Fruit fly (Drosophila melanogaster) whole organism, embryonic: Measurements from ENCODE around the gene CG15923.

Experiments used
- Ada2b ChIP-seq: fragments of 200-800 bp; sonication (Bioruptor generic); IDR thresholded peaks from 2 replicates; pipeline ENCODE4 v1.3.6; 2022; ENCODE audit warnings: missing biosample characterization, missing genetic modification characterization
- B-H2 ChIP-seq: fragments of 200-800 bp; sonication (Bioruptor generic); optimal IDR thresholded peaks from 2 replicates; lab custom pipeline; 2018; ENCODE audit warnings: missing biosample characterization, mild to moderate bottlenecking, missing genetic modification characterization
- BEAF-32 ChIP-seq: fragments of 200-800 bp; sonication (Bioruptor generic); optimal IDR thresholded peaks from 3 replicates; lab custom pipeline; 2017; ENCODE audit warnings: missing biosample characterization, missing genetic modification characterization, mild to moderate bottlenecking, moderate library complexity, missing genetic modification reagents
- CG10274 ChIP-seq: fragments of 200-800 bp; sonication (Bioruptor generic); optimal IDR thresholded peaks from 3 replicates; lab custom pipeline; 2017; ENCODE audit warnings: missing biosample characterization, mild to moderate bottlenecking, missing genetic modification characterization
- CG10431 ChIP-seq: fragments of 200-800 bp; sonication (Bioruptor generic); optimal IDR thresholded peaks from 3 replicates; lab custom pipeline; 2018; ENCODE audit warnings: missing biosample characterization, mild to moderate bottlenecking, missing genetic modification characterization
- CG12219 ChIP-seq: fragments of 200-800 bp; sonication (Bioruptor generic); optimal IDR thresholded peaks from 3 replicates; lab custom pipeline; 2018; ENCODE audit warnings: missing biosample characterization, mild to moderate bottlenecking, missing genetic modification characterization
- CG13424 ChIP-seq: fragments of 200-800 bp; sonication (Bioruptor generic); optimal IDR thresholded peaks from 2 replicates; lab custom pipeline; 2019; ENCODE audit warnings: missing biosample characterization, mild to moderate bottlenecking, missing genetic modification characterization, moderate library complexity
- CG17829 ChIP-seq: fragments of 200-800 bp; optimal IDR thresholded peaks from 2 replicates; lab custom pipeline; 2019; ENCODE audit warnings: missing biosample characterization, mild to moderate bottlenecking, missing genetic modification characterization, moderate library complexity
- CG1792 ChIP-seq: fragments of 200-800 bp; sonication (Bioruptor generic); optimal IDR thresholded peaks from 2 replicates; lab custom pipeline; 2016; ENCODE audit warnings: missing biosample characterization, missing genetic modification characterization
- CG18011 ChIP-seq: fragments of 200-800 bp; sonication (Bioruptor generic); optimal IDR thresholded peaks from 2 replicates; lab custom pipeline; 2017; ENCODE audit warnings: missing biosample characterization, missing genetic modification characterization, mild to moderate bottlenecking, moderate library complexity, missing genotype
- CG2116 ChIP-seq: fragments of 200-800 bp; sonication (Bioruptor generic); optimal IDR thresholded peaks from 3 replicates; lab custom pipeline; 2018; ENCODE audit warnings: missing biosample characterization, mild to moderate bottlenecking, missing genetic modification characterization
- CG2889 ChIP-seq: fragments of 200-800 bp; sonication (Bioruptor generic); IDR thresholded peaks from 3 replicates; pipeline ENCODE4 v1.3.6; 2022; ENCODE audit warnings: missing biosample characterization, missing genetic modification characterization
- CG30431 ChIP-seq: fragments of 200-800 bp; sonication (Bioruptor generic); optimal IDR thresholded peaks from 2 replicates; lab custom pipeline; 2017; ENCODE audit warnings: missing biosample characterization, missing genetic modification characterization
- CG5245 ChIP-seq: fragments of 200-800 bp; sonication (Bioruptor generic); optimal IDR thresholded peaks from 3 replicates; lab custom pipeline; 2016; ENCODE audit warnings: missing biosample characterization, missing genetic modification characterization
- CG6272 ChIP-seq: fragments of 200-800 bp; sonication (Bioruptor generic); IDR thresholded peaks from 2 replicates; pipeline ENCODE4 v1.3.6; 2022; ENCODE audit warnings: missing biosample characterization, missing genetic modification characterization
- CG8281 ChIP-seq: fragments of 200-800 bp; sonication (Bioruptor generic); optimal IDR thresholded peaks from 2 replicates; lab custom pipeline; 2018; ENCODE audit warnings: missing biosample characterization, mild to moderate bottlenecking, missing genetic modification characterization, moderate library complexity
- CG8388 ChIP-seq: fragments of 200-800 bp; sonication (Bioruptor generic); optimal IDR thresholded peaks from 2 replicates; lab custom pipeline; 2019; ENCODE audit warnings: missing biosample characterization, mild to moderate bottlenecking, missing genetic modification characterization, moderate library complexity
- Dip2 ChIP-seq: fragments of 200-800 bp; sonication (Bioruptor generic); IDR thresholded peaks from 2 replicates; pipeline ENCODE4 v1.3.6; 2022; ENCODE audit warnings: missing biosample characterization, missing genetic modification characterization
- E2f1 ChIP-seq: fragments of 200-800 bp; sonication (Bioruptor generic); IDR thresholded peaks from 2 replicates; pipeline ENCODE4 v1.3.6; 2022; ENCODE audit warnings: missing biosample characterization, missing genetic modification characterization
- E2f2 ChIP-seq: fragments of 200-800 bp; sonication (Bioruptor generic); IDR thresholded peaks from 2 replicates; pipeline ENCODE4 v1.3.6; 2022; ENCODE audit warnings: missing biosample characterization, missing genetic modification characterization
- Elba2 ChIP-seq: fragments of 200-800 bp; sonication (Bioruptor generic); optimal IDR thresholded peaks from 3 replicates; lab custom pipeline; 2016; ENCODE audit warnings: missing biosample characterization, missing genetic modification characterization
- Ets65A ChIP-seq: fragments of 200-800 bp; sonication (Bioruptor generic); peaks from one replicate; lab custom pipeline; 2016; ENCODE audit warnings: missing biosample characterization, missing genetic modification characterization
- Fer1 ChIP-seq: fragments of 200-800 bp; sonication (Bioruptor generic); optimal IDR thresholded peaks from 2 replicates; lab custom pipeline; 2017; ENCODE audit warnings: missing biosample characterization, mild to moderate bottlenecking, missing genetic modification characterization
- HLHmδ ChIP-seq: fragments of 200-800 bp; sonication (Bioruptor generic); optimal IDR thresholded peaks from 2 replicates; lab custom pipeline; 2018; ENCODE audit warnings: missing biosample characterization, mild to moderate bottlenecking, missing genetic modification characterization, moderate library complexity
- Hr51 ChIP-seq, 2 experiments: fragments of 200-800 bp; sonication (Bioruptor generic); optimal IDR thresholded peaks; 2 replicates in 1 of 2; 3 replicates in 1 of 2; lab custom pipeline; 2016 to 2018; ENCODE audit warnings: missing biosample characterization in 2 of 2, missing genetic modification characterization in 2 of 2, mild to moderate bottlenecking in 1 of 2, moderate library complexity in 1 of 2
- MTF-1 ChIP-seq: fragments of 200-800 bp; sonication (Bioruptor generic); optimal IDR thresholded peaks from 2 replicates; lab custom pipeline; 2018; ENCODE audit warnings: missing biosample characterization, mild to moderate bottlenecking, missing genetic modification characterization, borderline replicate concordance
- Optix ChIP-seq: fragments of 200-800 bp; sonication (Bioruptor generic); IDR thresholded peaks from 3 replicates; pipeline ENCODE4 v1.3.6; 2022; ENCODE audit warnings: missing biosample characterization, missing genetic modification characterization
- Spps ChIP-seq: fragments of 200-800 bp; sonication (Bioruptor generic); optimal IDR thresholded peaks from 2 replicates; lab custom pipeline; 2018; ENCODE audit warnings: missing biosample characterization, mild to moderate bottlenecking, missing genetic modification characterization
- Stat92E ChIP-seq, 3 experiments: fragments of >200 bp in 2 of 3; fragments of 200-800 bp in 1 of 3; sonication (Bioruptor generic) in 1 of 3; optimal IDR thresholded peaks; 2 replicates each; lab custom pipeline; 2017 to 2019; ENCODE audit warnings: missing biosample characterization in 3 of 3, missing genetic modification characterization in 3 of 3, mild to moderate bottlenecking in 1 of 3, moderate library complexity in 1 of 3
- abd-A ChIP-seq: fragments of 200-800 bp; sonication (Bioruptor generic); optimal IDR thresholded peaks from 3 replicates; lab custom pipeline; 2019; ENCODE audit warnings: missing biosample characterization, mild to moderate bottlenecking, missing genetic modification characterization, moderate library complexity
- ato ChIP-seq: fragments of 200-800 bp; sonication (Bioruptor generic); IDR thresholded peaks from 2 replicates; pipeline ENCODE4 v1.3.6; 2022; ENCODE audit warnings: missing biosample characterization, missing genetic modification characterization; ENCODE audit not compliant: partially characterized antibody
- cg ChIP-seq: fragments of 200-800 bp; sonication (Bioruptor generic); optimal IDR thresholded peaks from 3 replicates; lab custom pipeline; 2019; ENCODE audit warnings: missing biosample characterization, mild to moderate bottlenecking, missing genetic modification characterization, moderate library complexity
- crol ChIP-seq: fragments of 200-800 bp; sonication (Bioruptor generic); IDR thresholded peaks from 2 replicates; pipeline ENCODE4 v1.3.6; 2022; ENCODE audit warnings: missing biosample characterization, missing genetic modification characterization
- dysf ChIP-seq: fragments of 200-800 bp; sonication (Bioruptor generic); IDR thresholded peaks from 3 replicates; pipeline ENCODE4 v1.3.6; 2022; ENCODE audit warnings: missing biosample characterization, missing genetic modification characterization
- eve ChIP-seq, 2 experiments: fragments of >200 bp; optimal IDR thresholded peaks; 2 replicates each; lab custom pipeline; 2017; ENCODE audit warnings: missing biosample characterization in 2 of 2, missing genetic modification characterization in 2 of 2
- fru ChIP-seq: fragments of >200 bp; optimal IDR thresholded peaks from 2 replicates; lab custom pipeline; 2017
- ftz-f1 ChIP-seq: fragments of 200-800 bp; sonication (Bioruptor generic); optimal IDR thresholded peaks from 2 replicates; lab custom pipeline; 2016; ENCODE audit warnings: missing biosample characterization, missing genetic modification characterization
- gcm2 ChIP-seq: fragments of 200-800 bp; sonication (Bioruptor generic); optimal IDR thresholded peaks from 2 replicates; lab custom pipeline; 2016; ENCODE audit warnings: missing biosample characterization, missing genetic modification characterization
- her ChIP-seq: fragments of 200-800 bp; sonication (Bioruptor generic); optimal IDR thresholded peaks from 2 replicates; lab custom pipeline; 2016; ENCODE audit warnings: missing biosample characterization, missing genetic modification characterization
- lab ChIP-seq: fragments of 200-800 bp; sonication (Bioruptor generic); optimal IDR thresholded peaks from 3 replicates; lab custom pipeline; 2017; ENCODE audit warnings: missing biosample characterization, missing genetic modification characterization, mild to moderate bottlenecking, moderate library complexity, missing genetic modification reagents
- nerfin-2 ChIP-seq: fragments of 200-800 bp; sonication (Bioruptor generic); IDR thresholded peaks from 2 replicates; pipeline ENCODE4 v1.3.6; 2022; ENCODE audit warnings: missing biosample characterization, missing genetic modification characterization; ENCODE audit not compliant: partially characterized antibody
- phol ChIP-seq: fragments of 200-800 bp; sonication (Bioruptor generic); optimal IDR thresholded peaks from 3 replicates; lab custom pipeline; 2018; ENCODE audit warnings: missing biosample characterization, mild to moderate bottlenecking, missing genetic modification characterization, moderate library complexity
- pita ChIP-seq: fragments of 200-800 bp; sonication (Bioruptor generic); optimal IDR thresholded peaks from 2 replicates; lab custom pipeline; 2017; ENCODE audit warnings: missing biosample characterization, mild to moderate bottlenecking, missing genetic modification characterization
- pros ChIP-seq: fragments of 200-800 bp; sonication (Bioruptor generic); optimal IDR thresholded peaks from 3 replicates; lab custom pipeline; 2019; ENCODE audit warnings: missing biosample characterization, mild to moderate bottlenecking, missing genetic modification characterization, moderate library complexity
- row ChIP-seq: fragments of 200-800 bp; sonication (Bioruptor generic); IDR thresholded peaks from 3 replicates; pipeline ENCODE4 v1.3.6; 2022; ENCODE audit warnings: missing biosample characterization, missing genetic modification characterization
- slbo ChIP-seq: fragments of 200-800 bp; sonication (Bioruptor generic); IDR thresholded peaks from 2 replicates; pipeline ENCODE4 v1.3.6; 2022; ENCODE audit warnings: missing biosample characterization, missing genetic modification characterization
- slou ChIP-seq: fragments of 200-800 bp; sonication (Bioruptor generic); optimal IDR thresholded peaks from 3 replicates; lab custom pipeline; 2016; ENCODE audit warnings: missing biosample characterization, missing genetic modification characterization
- sug ChIP-seq: fragments of 200-800 bp; optimal IDR thresholded peaks from 2 replicates; lab custom pipeline; 2019; ENCODE audit warnings: missing biosample characterization, mild to moderate bottlenecking, missing genetic modification characterization, moderate library complexity
- tna ChIP-seq: fragments of 200-800 bp; sonication (Bioruptor generic); IDR thresholded peaks from 2 replicates; pipeline ENCODE4 v1.3.6; 2022; ENCODE audit warnings: missing biosample characterization, missing genetic modification characterization; ENCODE audit not compliant: partially characterized antibody
- trem ChIP-seq: fragments of 200-800 bp; optimal IDR thresholded peaks from 3 replicates; lab custom pipeline; 2019; ENCODE audit warnings: missing biosample characterization, mild to moderate bottlenecking, missing genetic modification characterization, moderate library complexity
- unpg ChIP-seq: fragments of 200-800 bp; sonication (Bioruptor generic); optimal IDR thresholded peaks from 3 replicates; lab custom pipeline; 2018; ENCODE audit warnings: missing biosample characterization, mild to moderate bottlenecking, missing genetic modification characterization, moderate library complexity

CG15923 gene

dm6 chr3R:20585566-20585965 lies 31.1 kb downstream of the CG15923 start, which contains the start of gene CG16953 (continued):
- TF ChIP-seq eve (GFP tag; optimal IDR thresholded peaks at IDR 0.05; lab: Kevin White, UChicago) (no peak), row (no peak), Fer1 (GFP tag; lab: Kevin White, UChicago) (peak; percentile 4), CG18011 (no peak), CG8388 (no peak), ftz-f1 (GFP tag; lab: Kevin White, UChicago) (no peak), abd-A (tag; lab: Kevin White, UChicago) (no peak), nerfin-2 (GFP tag; lab: Robert Waterston, UW) (no peak), pros (GFP tag; lab: Kevin White, UChicago) (no peak), dysf (GFP tag; lab: Robert Waterston, UW) (no peak), pita (GFP tag; lab: Kevin White, UChicago) (no peak), Ada2b (no peak), CG12219 (GFP tag; lab: Kevin White, UChicago) (no peak), Stat92E (GFP tag; optimal IDR thresholded peaks at IDR 0.05; lab: Kevin White, UChicago) (peak in 1 of 3 experiments; percentile 45), CG6272 (GFP tag; lab: Robert Waterston, UW) (no peak), Ets65A (GFP tag; lab: Kevin White, UChicago) (no peak), her (GFP tag; lab: Kevin White, UChicago) (no peak), MTF-1 (GFP tag; lab: Kevin White, UChicago) (no peak), CG10431 (GFP tag; lab: Kevin White, UChicago) (no peak), Dip2 (GFP tag; lab: Robert Waterston, UW) (no peak), CG5245 (GFP tag; lab: Kevin White, UChicago) (no peak), Elba2 (GFP tag; lab: Kevin White, UChicago) (no peak), E2f2 (GFP tag; lab: Robert Waterston, UW) (peak; percentile 92), E2f1 (GFP tag; lab: Robert Waterston, UW) (no peak), trem (tag; lab: Kevin White, UChicago) (peak; percentile 50), CG2116 (GFP tag; lab: Kevin White, UChicago) (peak; percentile 15), Optix (GFP tag; lab: Robert Waterston, UW) (no peak), slbo (GFP tag; lab: Robert Waterston, UW) (no peak), unpg (GFP tag; lab: Kevin White, UChicago) (no peak), ato (GFP tag; lab: Robert Waterston, UW) (no peak), gcm2 (no peak), cg (GFP tag; lab: Kevin White, UChicago) (peak; percentile 2), CG1792 (GFP tag; lab: Kevin White, UChicago) (no peak), crol (peak; percentile 20; the same call in 1 of the 2 replicates), Hr51 (GFP tag; optimal IDR thresholded peaks at IDR 0.05; lab: Kevin White, UChicago) (no peak), CG13424 (tag; lab: Kevin White, UChicago) (no peak), slou (GFP tag; lab: Kevin White, UChicago) (no peak), CG2889 (GFP tag; lab: Robert Waterston, UW) (no peak), tna (GFP tag; lab: Robert Waterston, UW) (no peak), CG17829 (tag; lab: Kevin White, UChicago) (no peak), CG30431 (GFP tag; lab: Kevin White, UChicago) (no peak), BEAF-32 (peak; percentile 21), CG10274 (GFP tag; lab: Kevin White, UChicago) (no peak), phol (tag; lab: Kevin White, UChicago) (peak; percentile 12), fru (lab: Kevin White, UChicago) (no peak), lab (GFP tag; lab: Kevin White, UChicago) (no peak), Spps (tag; lab: Kevin White, UChicago) (no peak), sug (tag; lab: Kevin White, UChicago) (peak; percentile 1), CG8281 (tag; lab: Kevin White, UChicago) (no peak), HLHmδ (GFP tag; lab: Kevin White, UChicago) (no peak), B-H2 (no peak)
